Fruit fly (Drosophila melanogaster) whole organism, embryonic: ENCODE data around the gene CG4820.

Source experiments
- Antp ChIP-seq: fragments of 200-800 bp; sonication (Bioruptor generic); optimal IDR thresholded peaks from 3 replicates; lab custom pipeline; 2016; ENCODE audit warnings: missing biosample characterization, missing genetic modification characterization
- Awh ChIP-seq: fragments of 200-800 bp; sonication (Bioruptor generic); IDR thresholded peaks from 2 replicates; pipeline ENCODE4, ENCODE4 v1.3.6; 2022; ENCODE audit warnings: missing biosample characterization, missing genetic modification characterization
- CG10565 ChIP-seq: fragments of 200-800 bp; sonication (Bioruptor generic); optimal IDR thresholded peaks from 3 replicates; lab custom pipeline; 2016; ENCODE audit warnings: missing biosample characterization, mild to moderate bottlenecking, missing genetic modification characterization
- CG11560 ChIP-seq: fragments of 200-800 bp; sonication (Bioruptor generic); IDR thresholded peaks from 3 replicates; pipeline ENCODE4 v1.3.6; 2022; ENCODE audit warnings: missing biosample characterization, missing genetic modification characterization
- CG12659 ChIP-seq: fragments of 200-800 bp; sonication (Bioruptor generic); optimal IDR thresholded peaks from 3 replicates; lab custom pipeline; 2017; ENCODE audit warnings: mild to moderate bottlenecking, missing biosample characterization, missing genetic modification reagents, missing genetic modification characterization
- CG13296 ChIP-seq: fragments of 200-800 bp; sonication (Bioruptor generic); optimal IDR thresholded peaks from 3 replicates; lab custom pipeline; 2018; ENCODE audit warnings: missing biosample characterization, mild to moderate bottlenecking, missing genetic modification characterization
- CG15269 ChIP-seq: fragments of 200-800 bp; sonication (Bioruptor generic); optimal IDR thresholded peaks from 2 replicates; lab custom pipeline; 2018; ENCODE audit warnings: missing biosample characterization, mild to moderate bottlenecking, missing genetic modification characterization, moderate library complexity
- CG16863 ChIP-seq: fragments of 200-800 bp; sonication (Bioruptor generic); optimal IDR thresholded peaks from 3 replicates; lab custom pipeline; 2016; ENCODE audit warnings: missing biosample characterization, missing genetic modification characterization
- CG1832 ChIP-seq: fragments of 200-800 bp; sonication (Bioruptor generic); optimal IDR thresholded peaks from 2 replicates; lab custom pipeline; 2017; ENCODE audit warnings: missing biosample characterization, mild to moderate bottlenecking, missing genetic modification characterization, inconsistent platforms
- CG18764 ChIP-seq: fragments of 200-800 bp; sonication (Bioruptor generic); optimal IDR thresholded peaks from 3 replicates; lab custom pipeline; 2016; ENCODE audit warnings: missing biosample characterization, missing genetic modification characterization
- CG2120 ChIP-seq: fragments of 200-800 bp; sonication (Bioruptor generic); optimal IDR thresholded peaks from 3 replicates; lab custom pipeline; 2016; ENCODE audit warnings: missing biosample characterization, missing genetic modification characterization
- CG2202 ChIP-seq: fragments of 200-800 bp; sonication (Bioruptor generic); optimal IDR thresholded peaks from 2 replicates; lab custom pipeline; 2018; ENCODE audit warnings: missing biosample characterization, mild to moderate bottlenecking, missing genetic modification characterization
- CG2678 ChIP-seq: fragments of 200-800 bp; sonication (Bioruptor generic); optimal IDR thresholded peaks from 3 replicates; lab custom pipeline; 2019; ENCODE audit warnings: missing biosample characterization, mild to moderate bottlenecking, missing genetic modification characterization, moderate library complexity
- CG4360 ChIP-seq: fragments of 200-800 bp; sonication (Bioruptor generic); IDR thresholded peaks from 2 replicates; pipeline ENCODE4 v1.3.6; 2022; ENCODE audit warnings: missing biosample characterization, missing genetic modification characterization
- CG6683 ChIP-seq: fragments of 200-800 bp; sonication (Bioruptor generic); optimal IDR thresholded peaks from 2 replicates; lab custom pipeline; 2017; ENCODE audit warnings: missing biosample characterization, mild to moderate bottlenecking, missing genetic modification characterization, missing genetic modification reagents
- CG8290 ChIP-seq, 3 experiments: fragments of 200-800 bp; sonication (Bioruptor generic); optimal IDR thresholded peaks; 2 replicates each; lab custom pipeline; 2016 to 2019; ENCODE audit warnings: missing biosample characterization in 3 of 3, missing genetic modification characterization in 3 of 3, mild to moderate bottlenecking in 2 of 3, moderate library complexity in 1 of 3
- CG9876 ChIP-seq: fragments of 200-800 bp; sonication (Bioruptor generic); optimal IDR thresholded peaks from 2 replicates; lab custom pipeline; 2016; ENCODE audit warnings: missing biosample characterization, missing genetic modification characterization
- Chrac-16 ChIP-seq: fragments of 200-800 bp; sonication (Bioruptor generic); optimal IDR thresholded peaks from 3 replicates; lab custom pipeline; 2016; ENCODE audit warnings: missing biosample characterization, missing genetic modification characterization
- Dad ChIP-seq: fragments of 200-800 bp; sonication (Bioruptor generic); optimal IDR thresholded peaks from 3 replicates; lab custom pipeline; 2016; ENCODE audit warnings: missing biosample characterization, missing genetic modification characterization
- Deaf1 ChIP-seq: fragments of 200-800 bp; optimal IDR thresholded peaks from 3 replicates; lab custom pipeline; 2019; ENCODE audit warnings: missing biosample characterization, mild to moderate bottlenecking, missing genetic modification characterization, moderate library complexity
- E2f1 ChIP-seq: fragments of 200-800 bp; sonication (Bioruptor generic); IDR thresholded peaks from 2 replicates; pipeline ENCODE4 v1.3.6; 2022; ENCODE audit warnings: missing biosample characterization, missing genetic modification characterization
- HLH4C ChIP-seq: fragments of 200-800 bp; sonication (Bioruptor generic); IDR thresholded peaks from 3 replicates; pipeline ENCODE4 v1.3.6; 2022; ENCODE audit warnings: missing biosample characterization, missing genetic modification characterization; ENCODE audit not compliant: partially characterized antibody
- Jarid2 ChIP-seq: fragments of 200-800 bp; sonication (Bioruptor generic); optimal IDR thresholded peaks from 3 replicates; lab custom pipeline; 2017; ENCODE audit warnings: mild to moderate bottlenecking, missing biosample characterization, missing genetic modification reagents, missing genetic modification characterization
- NC2β ChIP-seq: fragments of 200-800 bp; sonication (Bioruptor generic); optimal IDR thresholded peaks from 2 replicates; lab custom pipeline; 2016; ENCODE audit warnings: missing biosample characterization, missing genetic modification characterization
- Oli ChIP-seq: fragments of 200-800 bp; sonication (Bioruptor generic); optimal IDR thresholded peaks from 2 replicates; lab custom pipeline; 2018; ENCODE audit warnings: missing biosample characterization, mild to moderate bottlenecking, missing genetic modification characterization, moderate library complexity
- Ptx1 ChIP-seq: fragments of 200-800 bp; sonication (Bioruptor generic); IDR thresholded peaks from 2 replicates; pipeline ENCODE4 v1.3.6; 2022; ENCODE audit warnings: missing biosample characterization, missing genetic modification characterization
- Six4 ChIP-seq: fragments of 200-800 bp; sonication (Bioruptor generic); optimal IDR thresholded peaks from 2 replicates; lab custom pipeline; 2016; ENCODE audit warnings: missing biosample characterization, missing genetic modification characterization
- Sox100B ChIP-seq: fragments of 200-800 bp; sonication (Bioruptor generic); optimal IDR thresholded peaks from 3 replicates; lab custom pipeline; 2018; ENCODE audit warnings: missing biosample characterization, mild to moderate bottlenecking, missing genetic modification characterization
- Spps ChIP-seq: fragments of 200-800 bp; sonication (Bioruptor generic); optimal IDR thresholded peaks from 2 replicates; lab custom pipeline; 2018; ENCODE audit warnings: missing biosample characterization, mild to moderate bottlenecking, missing genetic modification characterization
- Trl ChIP-seq, 3 experiments: fragments of >200 bp in 2 of 3; fragments of 200-800 bp in 1 of 3; sonication (Bioruptor generic) in 1 of 3; optimal IDR thresholded peaks; 2 replicates in 1 of 3; 3 replicates in 2 of 3; lab custom pipeline; 2016 to 2017; ENCODE audit warnings: missing biosample characterization in 1 of 3, missing genetic modification characterization in 1 of 3
- Vsx1 ChIP-seq: fragments of 200-800 bp; sonication (Bioruptor generic); optimal IDR thresholded peaks from 2 replicates; lab custom pipeline; 2017; ENCODE audit warnings: missing biosample characterization, mild to moderate bottlenecking, missing genetic modification characterization, missing genetic modification reagents
- ac ChIP-seq: fragments of 200-800 bp; sonication (Bioruptor generic); optimal IDR thresholded peaks from 3 replicates; lab custom pipeline; 2017; ENCODE audit warnings: missing biosample characterization, mild to moderate bottlenecking, missing genetic modification characterization
- bcd ChIP-seq: fragments of 200-800 bp; sonication (Bioruptor generic); optimal IDR thresholded peaks from 2 replicates; lab custom pipeline; 2017; ENCODE audit warnings: missing biosample characterization, mild to moderate bottlenecking, missing genetic modification characterization
- cad ChIP-seq: fragments of >200 bp; optimal IDR thresholded peaks from 2 replicates; lab custom pipeline; 2017; ENCODE audit warnings: missing biosample characterization, missing genetic modification characterization
- ci ChIP-seq: fragments of 200-800 bp; sonication (Bioruptor generic); IDR thresholded peaks from 3 replicates; pipeline ENCODE4 v1.3.6; 2022; ENCODE audit warnings: missing biosample characterization, missing genetic modification characterization
- emc ChIP-seq: fragments of 200-800 bp; sonication (Bioruptor generic); optimal IDR thresholded peaks from 2 replicates; lab custom pipeline; 2016; ENCODE audit warnings: missing biosample characterization, missing genetic modification characterization
- esg ChIP-seq: fragments of 200-800 bp; sonication (Bioruptor generic); conservative IDR thresholded peaks from 2 replicates; pipeline ENCODE4 v1.3.6; 2022; ENCODE audit warnings: missing biosample characterization, missing genetic modification characterization
- fd3F ChIP-seq: fragments of 200-800 bp; sonication (Bioruptor generic); optimal IDR thresholded peaks from 2 replicates; lab custom pipeline; 2018; ENCODE audit warnings: missing biosample characterization, mild to moderate bottlenecking, missing genetic modification characterization, moderate library complexity
- fd96Cb ChIP-seq: fragments of 200-800 bp; sonication (Bioruptor generic); optimal IDR thresholded peaks from 2 replicates; lab custom pipeline; 2018; ENCODE audit warnings: missing biosample characterization, mild to moderate bottlenecking, missing genetic modification characterization, moderate library complexity
- insv ChIP-seq, 2 experiments: fragments of 200-800 bp; sonication (Bioruptor generic); optimal IDR thresholded peaks; 3 replicates each; lab custom pipeline; 2016 to 2018; ENCODE audit warnings: missing biosample characterization in 2 of 2, missing genetic modification characterization in 2 of 2
- jing ChIP-seq: fragments of 200-800 bp; sonication (Bioruptor generic); optimal IDR thresholded peaks from 2 replicates; lab custom pipeline; 2018; ENCODE audit warnings: missing biosample characterization, mild to moderate bottlenecking, missing genetic modification characterization
- lilli ChIP-seq: fragments of 200-800 bp; sonication (Bioruptor generic); optimal IDR thresholded peaks from 3 replicates; lab custom pipeline; 2016; ENCODE audit warnings: missing biosample characterization, missing genetic modification characterization
- nerfin-1 ChIP-seq: fragments of 200-800 bp; sonication (Bioruptor generic); optimal IDR thresholded peaks from 3 replicates; lab custom pipeline; 2019; ENCODE audit warnings: missing biosample characterization, mild to moderate bottlenecking, missing genetic modification characterization, moderate library complexity
- pum ChIP-seq: fragments of 200-800 bp; sonication (Bioruptor generic); optimal IDR thresholded peaks from 2 replicates; lab custom pipeline; 2016; ENCODE audit warnings: missing biosample characterization, missing genetic modification characterization
- sisA ChIP-seq: fragments of 200-800 bp; sonication (Bioruptor generic); IDR thresholded peaks from 2 replicates; pipeline ENCODE4 v1.3.6; 2022; ENCODE audit warnings: missing biosample characterization, missing genetic modification characterization
- sob ChIP-seq: fragments of 200-800 bp; sonication (Bioruptor generic); IDR thresholded peaks from 2 replicates; pipeline ENCODE4 v1.3.6; 2022; ENCODE audit warnings: missing biosample characterization, missing genetic modification characterization
- unc-4 ChIP-seq: fragments of 200-800 bp; sonication (Bioruptor generic); IDR thresholded peaks from 2 replicates; pipeline ENCODE4 v1.3.6; 2022; ENCODE audit warnings: missing biosample characterization, missing genetic modification characterization; ENCODE audit not compliant: partially characterized antibody
- wek ChIP-seq: fragments of 200-800 bp; sonication (Bioruptor generic); optimal IDR thresholded peaks from 3 replicates; lab custom pipeline; 2018; ENCODE audit warnings: missing biosample characterization, mild to moderate bottlenecking, missing genetic modification characterization, moderate library complexity

Gene CG4820

DNA sequence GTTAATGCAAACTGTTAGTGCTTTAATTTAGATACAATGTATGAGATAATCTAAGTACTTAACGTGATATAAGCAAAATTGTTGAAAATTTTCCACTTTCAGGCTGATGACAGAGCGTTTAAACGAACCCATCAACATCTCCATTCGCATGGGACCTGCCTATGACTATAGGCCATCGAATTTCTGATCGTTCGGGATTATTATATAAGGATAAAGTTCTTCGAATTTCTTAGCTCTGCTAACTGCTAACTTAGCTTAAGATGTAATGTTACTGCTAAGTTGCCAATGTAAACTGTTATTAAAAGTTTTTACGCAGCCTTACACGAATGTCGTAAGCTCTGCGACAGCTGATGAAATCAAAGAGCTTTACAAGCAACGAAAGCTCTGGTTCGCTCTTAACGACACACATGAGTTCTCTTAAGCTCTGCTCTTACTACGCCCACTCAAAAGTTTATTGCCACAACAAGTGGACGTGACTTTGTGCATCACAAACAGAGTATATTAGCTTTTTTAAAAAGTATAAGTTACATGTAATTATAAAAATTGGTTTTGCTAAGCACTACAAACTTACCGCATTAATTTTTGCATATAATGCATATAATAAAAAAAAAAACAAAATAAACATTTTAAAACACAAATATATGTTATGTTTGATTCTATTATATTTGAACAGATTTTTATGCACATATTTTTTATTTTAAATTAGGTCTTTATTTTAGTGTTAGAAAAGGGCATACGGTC lies 19.5 kb upstream of the CG4820 start (continued):
- TF ChIP-seq Spps (tag; lab: Kevin White, UChicago) (peak; percentile 94), Ptx1 (GFP tag; lab: Robert Waterston, UW) (peak; percentile 99), sisA (GFP tag; lab: Robert Waterston, UW) (peak; percentile 99), NC2β (GFP tag; lab: Kevin White, UChicago) (peak; percentile 55), CG4360 (GFP tag; lab: Robert Waterston, UW) (peak; percentile 70), cad (GFP tag; lab: Kevin White, UChicago) (no peak), CG10565 (GFP tag; lab: Kevin White, UChicago) (peak; percentile 77), Awh (GFP tag; lab: Robert Waterston, UW) (peak; percentile 97), CG13296 (GFP tag; lab: Kevin White, UChicago) (peak; percentile 99), CG16863 (GFP tag; lab: Kevin White, UChicago) (peak; percentile 88), fd3F (GFP tag; lab: Kevin White, UChicago) (peak; percentile 98), ci (GFP tag; lab: Robert Waterston, UW) (peak; percentile 96), Dad (peak; percentile 95), Deaf1 (peak; percentile 76), emc (peak; percentile 85), Jarid2 (GFP tag; lab: Kevin White, UChicago) (peak; percentile 91), CG15269 (peak; percentile 99), CG8290 (GFP tag; optimal IDR thresholded peaks at IDR 0.05; lab: Kevin White, UChicago) (peak; percentile 91), CG8290 (tag; optimal IDR thresholded peaks at IDR 0.05; lab: Kevin White, UChicago) (peak; percentile 77 to 84), insv (GFP tag; optimal IDR thresholded peaks at IDR 0.05; lab: Kevin White, UChicago) (peak in 1 of 2 experiments; percentile 79), unc-4 (no peak), fd96Cb (tag; lab: Kevin White, UChicago) (peak; percentile 99), Sox100B (GFP tag; lab: Kevin White, UChicago) (peak; percentile 100), CG2678 (peak; percentile 100), CG9876 (GFP tag; lab: Kevin White, UChicago) (peak; percentile 64), Oli (tag; lab: Kevin White, UChicago) (peak; percentile 99), CG6683 (peak; percentile 98), Trl (optimal IDR thresholded peaks at IDR 0.05; lab: Kevin White, UChicago) (peak; percentile 71 to 81), Trl (GFP tag; optimal IDR thresholded peaks at IDR 0.05; lab: Kevin White, UChicago) (peak; percentile 81), sob (GFP tag; lab: Robert Waterston, UW) (peak; percentile 99), wek (GFP tag; lab: Kevin White, UChicago) (peak; percentile 57), E2f1 (GFP tag; lab: Robert Waterston, UW) (peak; percentile 98), CG1832 (GFP tag; lab: Kevin White, UChicago) (no peak), lilli (GFP tag; lab: Kevin White, UChicago) (peak; percentile 94), CG18764 (GFP tag; lab: Kevin White, UChicago) (peak; percentile 95), CG2120 (peak; percentile 98), HLH4C (GFP tag; lab: Robert Waterston, UW) (no peak), Chrac-16 (GFP tag; lab: Kevin White, UChicago) (peak; percentile 92), CG2202 (peak; percentile 92), CG11560 (peak; percentile 93), pum (GFP tag; lab: Kevin White, UChicago) (peak; percentile 82), Vsx1 (peak; percentile 96), esg (peak; percentile 99), jing (peak; percentile 91), bcd (GFP tag; lab: Kevin White, UChicago) (peak; percentile 100), Six4 (GFP tag; lab: Kevin White, UChicago) (peak; percentile 98), CG12659 (GFP tag; lab: Kevin White, UChicago) (peak; percentile 99), ac (GFP tag; lab: Kevin White, UChicago) (peak; percentile 60), nerfin-1 (tag; lab: Kevin White, UChicago) (peak; percentile 99), Antp (peak; percentile 79)
